Worm (Caenorhabditis elegans): ENCODE results near the gene inx-18.

DNA sequence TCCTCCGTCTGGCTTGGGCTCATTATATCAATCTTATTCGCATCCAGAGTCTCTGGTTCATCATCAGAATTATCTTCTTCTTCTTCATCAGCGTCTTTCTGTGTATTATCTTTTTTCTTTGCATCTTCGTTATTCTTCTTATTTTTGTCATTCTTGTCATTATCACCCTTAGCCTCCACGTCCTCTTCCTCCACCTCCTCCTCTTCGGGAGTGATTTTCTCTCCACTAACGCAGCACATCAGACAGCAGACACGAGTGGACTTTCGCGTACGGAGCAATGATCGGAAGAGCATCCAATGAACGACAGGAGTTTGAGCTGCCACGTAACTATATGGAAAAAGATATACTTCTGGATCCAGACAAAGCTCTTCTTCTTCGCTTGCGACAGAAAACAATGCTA lies 22.1 kb upstream of the inx-18 start:
- TF ChIP-seq cog-1 (tag; optimal IDR thresholded peaks at IDR 0.05) (no peak), flt-1 (GFP tag; IDR thresholded peaks at IDR 0.05) (no peak), ztf-23 (GFP tag; IDR thresholded peaks at IDR 0.05) (no peak), klf-2 (GFP tag; conservative IDR thresholded peaks at IDR 0.05) (no peak), T22C8.4 (GFP tag; IDR thresholded peaks at IDR 0.05) (no peak)
